Worm (Caenorhabditis elegans): ENCODE measurements around the gene R02D5.1.

Gene R02D5.1

ce11 chrV:14506713-14507675 lies 1.1 kb upstream of the R02D5.1 start (continued):
- no peak for TF ChIP-seq nhr-77 (tag; optimal IDR thresholded peaks at IDR 0.05)
- TF ChIP-seq nhr-237 (tag; optimal IDR thresholded peaks at IDR 0.05): no peak
- no peak for TF ChIP-seq fkh-8 (tag; optimal IDR thresholded peaks at IDR 0.05)
- TF ChIP-seq C34B4.2 (tag; optimal IDR thresholded peaks at IDR 0.05): no peak
- TF ChIP-seq lir-3 (tag; optimal IDR thresholded peaks at IDR 0.05; ENCODE audit: poor library complexity): no peak
- no peak for TF ChIP-seq unc-98 (GFP tag; IDR thresholded peaks at IDR 0.05)
- no peak for TF ChIP-seq nhr-19 (GFP tag; conservative IDR thresholded peaks at IDR 0.05)
- no peak for TF ChIP-seq jun-1 (tag; optimal IDR thresholded peaks at IDR 0.05)
- no peak for TF ChIP-seq nhr-90 (tag; optimal IDR thresholded peaks at IDR 0.05; ENCODE audit: poor library complexity)
- TF ChIP-seq aha-1 (tag; optimal IDR thresholded peaks at IDR 0.05): no peak
- TF ChIP-seq efl-1 (optimal IDR thresholded peaks at IDR 0.05): no peak
- peak in 1 of 2 experiments; percentile 90 for TF ChIP-seq efl-1 (GFP tag; optimal IDR thresholded peaks at IDR 0.05 in 1 of 2)
- no peak for TF ChIP-seq vab-15 (tag; optimal IDR thresholded peaks at IDR 0.05)
- no peak for TF ChIP-seq zip-4 (GFP tag; optimal IDR thresholded peaks at IDR 0.05)
- no peak for TF ChIP-seq nhr-12 (tag; optimal IDR thresholded peaks at IDR 0.05)
- no peak for TF ChIP-seq mab-9 (GFP tag; IDR thresholded peaks at IDR 0.05)
- no peak for TF ChIP-seq xbp-1 (tag; optimal IDR thresholded peaks at IDR 0.05)
- TF ChIP-seq Y116A8C.19 (tag; optimal IDR thresholded peaks at IDR 0.05; ENCODE audit: borderline replicate concordance): no peak
- no peak for TF ChIP-seq lsy-2 (tag; optimal IDR thresholded peaks at IDR 0.05)
- no peak for TF ChIP-seq nhr-84 (tag; optimal IDR thresholded peaks at IDR 0.05)
- TF ChIP-seq pag-3 (tag; optimal IDR thresholded peaks at IDR 0.05; ENCODE audit: borderline replicate concordance, insufficient read depth): no peak
- peak; percentile 43 for TF ChIP-seq rnt-1 (tag; optimal IDR thresholded peaks at IDR 0.05)
- TF ChIP-seq tbx-2 (tag; optimal IDR thresholded peaks at IDR 0.05): no peak
- TF ChIP-seq lin-14 (GFP tag; optimal IDR thresholded peaks at IDR 0.05): peak; percentile 73
- TF ChIP-seq hlh-4 (tag; optimal IDR thresholded peaks at IDR 0.05): no peak
- peak; percentile 26 for TF ChIP-seq irx-1 (tag; optimal IDR thresholded peaks at IDR 0.05)
- TF ChIP-seq lin-39 (tag; optimal IDR thresholded peaks at IDR 0.05): peak; percentile 18
- peak; percentile 27 for TF ChIP-seq nhr-71 (tag; optimal IDR thresholded peaks at IDR 0.05)
- TF ChIP-seq fkh-4 (tag; optimal IDR thresholded peaks at IDR 0.05; ENCODE audit: borderline replicate concordance): no peak
- TF ChIP-seq ama-1 (optimal IDR thresholded peaks at IDR 0.05): no peak
- no peak for TF ChIP-seq unc-86 (tag; optimal IDR thresholded peaks at IDR 0.05)
- TF ChIP-seq ceh-88 (GFP tag; IDR thresholded peaks at IDR 0.05): no peak

DNA sequence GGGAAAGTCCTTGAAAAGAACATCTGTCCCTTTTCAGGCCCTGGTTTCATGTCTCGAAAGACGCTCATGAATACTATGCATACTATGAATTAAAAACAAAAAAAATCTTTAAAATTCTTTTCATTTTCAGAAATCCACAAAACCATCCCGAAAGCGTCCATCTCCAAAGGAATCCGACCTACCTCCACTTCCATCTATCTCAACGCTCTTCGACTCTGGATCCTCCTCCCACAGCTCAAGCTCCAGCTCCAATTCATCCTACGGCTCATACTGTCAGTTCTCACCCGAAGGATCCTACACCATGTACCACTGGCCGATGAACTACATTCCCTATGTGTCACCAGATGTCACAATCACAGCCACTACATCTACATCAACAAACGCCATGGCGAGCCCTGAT lies 507 bp downstream of the R02D5.1 start:
- TF ChIP-seq ceh-90 (tag; optimal IDR thresholded peaks at IDR 0.05): no peak
- no peak for TF ChIP-seq ceh-8 (GFP tag; optimal IDR thresholded peaks at IDR 0.05)
- TF ChIP-seq egl-13 (tag; optimal IDR thresholded peaks at IDR 0.05): no peak
- TF ChIP-seq snpc-4 (tag; optimal IDR thresholded peaks at IDR 0.05): no peak
- no peak for TF ChIP-seq nhr-19 (GFP tag; conservative IDR thresholded peaks at IDR 0.05)
- no peak for TF ChIP-seq Y116A8C.19 (tag; optimal IDR thresholded peaks at IDR 0.05; ENCODE audit: borderline replicate concordance)
- TF ChIP-seq aha-1 (tag; optimal IDR thresholded peaks at IDR 0.05): no peak
- no peak for TF ChIP-seq fos-1 (tag; optimal IDR thresholded peaks at IDR 0.05)
- no peak for TF ChIP-seq pqm-1 (tag; optimal IDR thresholded peaks at IDR 0.05)
- TF ChIP-seq unc-86 (tag; optimal IDR thresholded peaks at IDR 0.05): no peak
- TF ChIP-seq nhr-71 (tag; optimal IDR thresholded peaks at IDR 0.05): no peak

ce11 chrV:14510746-14511145 lies 2.7 kb downstream of the R02D5.1 start, which contains the start of gene R02D5.9:
Gene R02D5.9, minus strand, starts transcription at chrV:14511123.
- TF ChIP-seq unc-62 (GFP tag; optimal IDR thresholded peaks at IDR 0.05): no peak
- TF ChIP-seq zip-4 (GFP tag; optimal IDR thresholded peaks at IDR 0.05): no peak
- no peak for TF ChIP-seq grh-1 (GFP tag; IDR thresholded peaks at IDR 0.05)
- TF ChIP-seq sup-37 (GFP tag; optimal IDR thresholded peaks at IDR 0.05): no peak
- no peak for TF ChIP-seq ets-5 (GFP tag; IDR thresholded peaks at IDR 0.05)
- no peak for TF ChIP-seq swsn-7 (tag; optimal IDR thresholded peaks at IDR 0.05)
- no peak for TF ChIP-seq lin-13 (GFP tag; optimal IDR thresholded peaks at IDR 0.05)
- peak; percentile 91 for TF ChIP-seq nhr-85 (tag)
- TF ChIP-seq nhr-76 (tag; optimal IDR thresholded peaks at IDR 0.05): no peak
- TF ChIP-seq ceh-8 (GFP tag; optimal IDR thresholded peaks at IDR 0.05): no peak
- TF ChIP-seq xbp-1 (tag; optimal IDR thresholded peaks at IDR 0.05): no peak
- TF ChIP-seq lin-14 (GFP tag; optimal IDR thresholded peaks at IDR 0.05): peak; percentile 87
- peak; percentile 25 for TF ChIP-seq nhr-71 (tag; optimal IDR thresholded peaks at IDR 0.05)
- no peak for TF ChIP-seq egl-13 (tag; optimal IDR thresholded peaks at IDR 0.05)
- TF ChIP-seq alr-1 (tag; optimal IDR thresholded peaks at IDR 0.05; ENCODE audit: borderline replicate concordance): no peak
- no peak for TF ChIP-seq F16B12.6 (tag; optimal IDR thresholded peaks at IDR 0.05)
- TF ChIP-seq ama-1 (optimal IDR thresholded peaks at IDR 0.05): no peak
- TF ChIP-seq lin-39 (tag; optimal IDR thresholded peaks at IDR 0.05): no peak
- no peak for TF ChIP-seq egl-27 (tag; optimal IDR thresholded peaks at IDR 0.05)
